Worm (Caenorhabditis elegans) whole organism, dauer: Measurements from ENCODE around the gene B0507.8.
"Not testable (repeated sequence)": the region's sequence is repeated elsewhere in the genome, so short reads cannot be mapped to it uniquely, and the experiment has no call there.

ENCODE experiments used
- unc-62 ChIP-seq: sonication (generic microtip); optimal IDR thresholded peaks from 2 replicates; lab custom pipeline; 2017; ENCODE audit warnings: missing biosample characterization, missing genetic modification reagents, missing genetic modification characterization

The B0507.8 gene

DNA sequence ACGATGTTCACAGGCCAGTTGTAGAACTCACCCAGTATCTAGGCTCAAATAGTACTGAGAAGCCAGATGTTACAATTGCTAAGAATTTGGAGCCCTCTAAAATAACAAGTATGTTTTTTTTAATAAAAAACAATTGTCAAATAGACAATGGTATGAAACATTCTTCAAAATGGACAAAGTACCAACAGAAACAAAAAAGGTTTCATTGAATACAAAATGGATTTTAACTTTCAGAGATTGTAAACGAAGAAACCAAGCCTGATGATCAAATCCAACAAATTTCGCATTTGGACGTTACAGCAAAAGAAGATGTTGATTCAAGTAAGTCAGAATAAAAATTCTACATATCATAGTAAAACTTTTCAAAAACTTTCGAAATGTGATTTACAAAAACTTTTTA, 35.7 kb downstream of the B0507.8 start, which contains the start of gene ZC196.9:
Gene ZC196.9 (minus strand): TSS at position 101 of the 400 bp plus-strand sequence.
- TF ChIP-seq unc-62 (GFP tag; lab: Kevin White, UChicago), result no peak

DNA sequence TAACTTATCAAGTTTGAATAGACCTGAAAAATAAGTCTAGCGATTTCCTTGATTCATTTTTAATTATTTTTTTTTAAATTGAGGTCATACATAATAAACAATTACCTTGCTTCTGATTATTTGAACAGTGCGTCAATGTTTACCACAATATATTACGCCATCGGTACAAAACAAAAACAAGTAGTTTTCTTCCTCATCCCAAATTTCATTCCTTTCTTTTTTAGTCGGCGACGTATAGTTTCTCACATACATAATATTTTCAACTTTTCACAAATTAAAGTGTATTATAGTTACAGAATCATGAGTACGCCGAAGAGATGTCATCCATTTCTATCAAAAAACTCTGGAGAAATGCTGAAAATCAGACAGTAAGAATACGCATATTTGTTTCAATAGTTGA, 36.5 kb downstream of the B0507.8 start, which contains the start of gene droe-8:
Gene droe-8 (plus strand): TSS at position 301 of the 400 bp plus-strand sequence.
- not testable (repeated sequence) for TF ChIP-seq unc-62 (GFP tag; lab: Kevin White, UChicago)

DNA sequence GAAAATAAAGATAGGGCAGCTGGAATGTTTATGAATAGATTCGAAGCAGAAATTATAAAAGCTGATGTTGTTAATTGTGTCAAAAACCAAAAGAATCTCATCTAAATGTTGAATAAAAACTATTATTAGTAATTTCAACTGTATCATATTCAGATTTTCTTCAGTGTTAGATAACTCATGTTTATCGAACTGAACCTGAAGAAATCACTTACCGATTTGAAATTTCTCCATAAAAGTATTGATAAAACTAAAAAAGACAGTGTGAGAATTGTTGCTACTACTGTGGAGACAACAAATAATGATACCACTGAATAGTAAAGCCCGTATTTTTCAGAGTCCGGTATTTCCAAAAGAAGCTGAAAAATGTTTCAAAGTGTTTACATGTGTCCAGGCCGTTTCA, 40.6 kb downstream of the B0507.8 start, which contains the start of gene ZC196.8:
Gene ZC196.8 (minus strand): TSS at position 101 of the 400 bp plus-strand sequence.
- not testable (repeated sequence) for TF ChIP-seq unc-62 (GFP tag; lab: Kevin White, UChicago)

DNA sequence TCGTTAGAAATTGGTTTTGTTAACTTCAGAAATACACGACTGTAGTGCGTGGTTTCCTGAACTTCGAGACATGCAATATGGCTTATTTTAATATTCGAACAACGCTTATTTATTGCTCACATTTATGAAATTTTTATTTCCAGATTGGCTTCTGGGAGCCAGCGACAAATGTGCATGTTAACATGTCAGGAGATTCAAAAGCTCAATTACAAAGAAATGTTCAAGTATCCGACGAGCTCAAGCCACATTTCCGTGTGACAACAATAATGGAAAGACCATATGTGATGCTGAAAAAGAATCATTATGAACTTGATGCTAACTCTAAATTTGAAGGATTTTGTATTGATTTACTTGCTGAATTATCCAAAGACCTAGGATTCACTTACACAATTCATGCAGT, 44.4 kb downstream of the B0507.8 start:
- no peak for TF ChIP-seq unc-62 (GFP tag; lab: Kevin White, UChicago)

DNA sequence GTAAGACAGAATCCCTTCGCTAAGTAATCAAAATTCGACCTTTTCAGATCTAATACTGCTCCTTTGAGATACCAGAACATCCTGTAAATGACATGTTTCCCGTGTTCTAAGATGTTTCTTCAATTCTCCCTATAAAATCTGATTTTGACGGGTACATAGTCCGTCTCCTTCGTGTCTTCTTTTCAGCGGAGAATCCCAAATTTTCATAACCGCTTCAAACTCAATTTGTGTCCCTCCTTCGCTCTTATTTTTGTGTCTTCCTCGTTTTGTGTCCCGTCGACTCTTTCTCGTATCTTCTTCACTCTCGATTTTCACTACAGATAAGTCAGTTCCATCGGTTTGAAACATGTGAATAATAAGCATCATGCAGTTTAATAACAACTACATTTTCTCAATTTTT, 46.6 kb downstream of the B0507.8 start, which contains the start of gene glr-5:
Gene glr-5 (plus strand): TSS at position 321 of the 400 bp plus-strand sequence.
- TF ChIP-seq unc-62 (GFP tag; lab: Kevin White, UChicago), result no peak

DNA sequence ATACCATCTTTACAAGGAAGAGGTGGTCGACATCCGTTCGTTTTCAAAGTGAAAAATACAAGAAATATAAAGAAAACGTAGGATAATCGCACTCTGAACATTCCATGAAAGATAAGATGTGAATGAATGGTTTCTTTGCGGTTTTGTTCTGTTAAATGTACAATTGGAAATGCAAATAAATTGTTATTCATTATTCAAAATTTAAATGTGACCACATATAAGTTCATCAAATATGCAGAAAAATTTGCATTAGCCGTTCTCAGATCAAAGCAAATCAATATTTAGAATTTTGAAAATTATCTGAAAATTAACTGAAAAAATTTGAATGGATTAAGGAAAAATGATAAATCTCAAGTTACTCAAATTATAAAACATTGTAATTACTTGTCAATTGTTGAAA, 50.9 kb downstream of the B0507.8 start, which contains the start of gene ZC178.2:
Gene ZC178.2 (minus strand): TSS at position 101 of the 400 bp plus-strand sequence.
- TF ChIP-seq unc-62 (GFP tag; lab: Kevin White, UChicago), result no peak
